Worm (Caenorhabditis elegans): Measurements from ENCODE around the gene K12H4.6.

- no peak for TF ChIP-seq tra-4 (tag; optimal IDR thresholded peaks at IDR 0.05)
- TF ChIP-seq flt-1 (GFP tag; IDR thresholded peaks at IDR 0.05): no peak
- TF ChIP-seq tbx-37 (GFP tag; conservative IDR thresholded peaks at IDR 0.05): no peak
- TF ChIP-seq ets-7 (tag; optimal IDR thresholded peaks at IDR 0.05): no peak
- TF ChIP-seq ama-1 (optimal IDR thresholded peaks at IDR 0.05): no peak
- no peak for TF ChIP-seq scrt-1 (GFP tag; IDR thresholded peaks at IDR 0.05)
- TF ChIP-seq pes-1 (GFP tag; IDR thresholded peaks at IDR 0.05): no peak
- TF ChIP-seq F13C5.2 (tag; optimal IDR thresholded peaks at IDR 0.05): no peak
- TF ChIP-seq sea-1 (GFP tag; conservative IDR thresholded peaks at IDR 0.05): no peak
- no peak for TF ChIP-seq B0310.2 (tag; optimal IDR thresholded peaks at IDR 0.05)
- no peak for TF ChIP-seq hmg-4 (GFP tag; optimal IDR thresholded peaks at IDR 0.05)
- no peak for TF ChIP-seq ceh-13 (GFP tag; optimal IDR thresholded peaks at IDR 0.05)
Observed at ce11 chrIII:8027942-8028341, 14.7 kb downstream of the K12H4.6 start, which contains the start of gene mdt-30.
